Worm (Caenorhabditis elegans) whole organism, L2 larva: ENCODE data around the gene T26C5.5.

ENCODE experiments used
- C34F6.9 ChIP-seq: fragments of 150-350 bp; optimal IDR thresholded peaks from 2 replicates; lab custom pipeline; 2014; ENCODE audit warnings: missing biosample characterization, missing genetic modification characterization
- F13H6.1 ChIP-seq: sonication (generic microtip); optimal IDR thresholded peaks from 2 replicates; lab custom pipeline; 2016; ENCODE audit warnings: missing genetic modification characterization, missing compliant biosample characterization
- R02D3.7 ChIP-seq: fragments of 150-350 bp; optimal IDR thresholded peaks from 2 replicates; lab custom pipeline; 2014; ENCODE audit warnings: missing biosample characterization, missing genetic modification characterization
- ZK546.5 ChIP-seq: sonication (generic microtip); optimal IDR thresholded peaks from 2 replicates; lab custom pipeline; 2017; ENCODE audit warnings: missing biosample characterization, missing genetic modification characterization
- alr-1 ChIP-seq: fragments of 150-350 bp; optimal IDR thresholded peaks from 2 replicates; lab custom pipeline; 2014; ENCODE audit warnings: missing biosample characterization, missing genetic modification characterization
- aly-2 ChIP-seq: fragments of 150-350 bp; optimal IDR thresholded peaks from 2 replicates; lab custom pipeline; 2014; ENCODE audit warnings: missing biosample characterization, missing genetic modification characterization
- blmp-1 ChIP-seq: sonication (generic microtip); optimal IDR thresholded peaks from 2 replicates; lab custom pipeline; 2017; ENCODE audit warnings: missing genetic modification characterization, mild to moderate bottlenecking, missing compliant biosample characterization, antibody characterized with exemption, moderate library complexity; ENCODE audit not compliant: insufficient read depth
- ceh-16 ChIP-seq: fragments of 150-350 bp; optimal IDR thresholded peaks from 2 replicates; lab custom pipeline; 2014; ENCODE audit warnings: missing biosample characterization, missing genetic modification characterization
- ceh-82 ChIP-seq: fragments of 150-350 bp; optimal IDR thresholded peaks from 2 replicates; lab custom pipeline; 2014; ENCODE audit warnings: missing biosample characterization, missing genetic modification characterization
- elt-1 ChIP-seq: fragments of 150-350 bp; optimal IDR thresholded peaks from 2 replicates; lab custom pipeline; 2014; ENCODE audit warnings: missing biosample characterization, missing genetic modification characterization
- fos-1 ChIP-seq: fragments of 150-350 bp; optimal IDR thresholded peaks from 2 replicates; lab custom pipeline; 2014; ENCODE audit warnings: missing biosample characterization, missing genetic modification characterization
- gmeb-1 ChIP-seq: fragments of 150-350 bp; optimal IDR thresholded peaks from 2 replicates; lab custom pipeline; 2014; ENCODE audit warnings: missing biosample characterization, missing genetic modification characterization
- lin-11 ChIP-seq: fragments of 150-350 bp; sonication (generic microtip); optimal IDR thresholded peaks from 2 replicates; lab custom pipeline; 2014; ENCODE audit warnings: missing biosample characterization, missing genetic modification characterization, inconsistent platforms, mixed read lengths
- lin-13 ChIP-seq: fragments of 150-350 bp; optimal IDR thresholded peaks from 2 replicates; lab custom pipeline; 2014; ENCODE audit warnings: missing biosample characterization, missing genetic modification reagents, missing genetic modification characterization
- lsy-2 ChIP-seq, 2 experiments: fragments of 150-350 bp in 1 of 2; sonication (generic microtip) in 1 of 2; optimal IDR thresholded peaks; 2 replicates each; lab custom pipeline; 2014 to 2017; ENCODE audit warnings: missing biosample characterization in 2 of 2, missing genetic modification characterization in 2 of 2
- mab-5 ChIP-seq: fragments of 150-350 bp; optimal IDR thresholded peaks from 2 replicates; lab custom pipeline; 2014; ENCODE audit warnings: missing biosample characterization, missing genetic modification characterization
- mbf-1 ChIP-seq: sonication (generic microtip); optimal IDR thresholded peaks from 2 replicates; lab custom pipeline; 2017; ENCODE audit warnings: missing biosample characterization, missing genetic modification characterization
- mdl-1 ChIP-seq, 2 experiments: fragments of 150-350 bp in 1 of 2; sonication (generic microtip) in 1 of 2; optimal IDR thresholded peaks; 2 replicates each; lab custom pipeline; 2017; ENCODE audit warnings: missing biosample characterization in 2 of 2, missing genetic modification characterization in 2 of 2
- nhr-10 ChIP-seq: sonication (generic microtip); optimal IDR thresholded peaks from 2 replicates; lab custom pipeline; 2017; ENCODE audit warnings: missing biosample characterization, missing genetic modification characterization
- nhr-11 ChIP-seq: fragments of 150-350 bp; optimal IDR thresholded peaks from 2 replicates; lab custom pipeline; 2014; ENCODE audit warnings: missing biosample characterization, missing genetic modification characterization
- nhr-129 ChIP-seq: fragments of 150-350 bp; optimal IDR thresholded peaks from 2 replicates; lab custom pipeline; 2014; ENCODE audit warnings: missing biosample characterization, missing genetic modification characterization
- nhr-23 ChIP-seq: fragments of 150-350 bp; optimal IDR thresholded peaks from 2 replicates; lab custom pipeline; 2014; ENCODE audit warnings: missing biosample characterization, missing genetic modification reagents, missing genetic modification characterization
- nhr-237 ChIP-seq: fragments of 150-350 bp; optimal IDR thresholded peaks from 2 replicates; lab custom pipeline; 2014; ENCODE audit warnings: missing biosample characterization, missing genetic modification characterization
- nhr-25 ChIP-seq: fragments of 150-350 bp; sonication (generic microtip); optimal IDR thresholded peaks from 3 replicates; lab custom pipeline; 2014; ENCODE audit warnings: missing biosample characterization, missing genetic modification characterization
- nhr-77 ChIP-seq: fragments of 150-350 bp; optimal IDR thresholded peaks from 2 replicates; lab custom pipeline; 2014; ENCODE audit warnings: missing biosample characterization, missing genetic modification characterization
- peb-1 ChIP-seq: fragments of 150-350 bp; optimal IDR thresholded peaks from 2 replicates; lab custom pipeline; 2014; ENCODE audit warnings: missing biosample characterization, missing genetic modification characterization
- skn-1 ChIP-seq: sonication (generic microtip); optimal IDR thresholded peaks from 2 replicates; lab custom pipeline; 2017; ENCODE audit warnings: missing biosample characterization, missing genetic modification characterization
- sma-3 ChIP-seq: sonication (generic microtip); optimal IDR thresholded peaks from 2 replicates; lab custom pipeline; 2016; ENCODE audit warnings: missing genetic modification reagents, missing genetic modification characterization, missing compliant biosample characterization
- snpc-4 ChIP-seq: fragments of 150-350 bp; optimal IDR thresholded peaks from 2 replicates; lab custom pipeline; 2014; ENCODE audit warnings: missing biosample characterization, missing genetic modification characterization
- unc-39 ChIP-seq: fragments of 150-350 bp; optimal IDR thresholded peaks from 2 replicates; lab custom pipeline; 2014; ENCODE audit warnings: missing biosample characterization, missing genetic modification characterization
- unc-55 ChIP-seq: fragments of 150-350 bp; sonication (generic microtip); optimal IDR thresholded peaks from 3 replicates; lab custom pipeline; 2014; ENCODE audit warnings: missing biosample characterization, missing genetic modification reagents, missing genetic modification characterization
- zag-1 ChIP-seq: fragments of 150-350 bp; optimal IDR thresholded peaks from 2 replicates; lab custom pipeline; 2014; ENCODE audit warnings: missing biosample characterization, missing genetic modification characterization
- ztf-1 ChIP-seq: fragments of 200-800 bp; sonication (Bioruptor generic); conservative IDR thresholded peaks from 2 replicates; pipeline ENCODE4 v1.3.6; 2022; ENCODE audit warnings: missing genetic modification characterization, missing compliant biosample characterization
- ztf-11 ChIP-seq: sonication (generic microtip); optimal IDR thresholded peaks from 2 replicates; lab custom pipeline; 2017; ENCODE audit warnings: missing biosample characterization, missing genetic modification characterization

The T26C5.5 gene

ce11 chrII:9272942-9273341 lies 26.4 kb upstream of the T26C5.5 start, which contains the start of gene C01G6.4:
C01G6.4 (minus strand) TSS chrII:9273042.
- TF ChIP-seq ztf-1 (GFP tag; lab: Robert Waterston, UW) (no peak), skn-1 (tag; lab: Kevin White, UChicago) (no peak), mbf-1 (tag; lab: Kevin White, UChicago) (no peak), nhr-23 (tag; lab: Kevin White, UChicago) (no peak), ZK546.5 (no peak), peb-1 (no peak), nhr-25 (tag; lab: Kevin White, UChicago) (no peak), elt-1 (no peak)

ce11 chrII:9271285-9271684 lies 24.7 kb upstream of the T26C5.5 start:
- TF ChIP-seq ceh-16 (tag; lab: Kevin White, UChicago) = no peak
- no peak for TF ChIP-seq sma-3 (GFP tag; lab: Kevin White, UChicago)
- no peak for TF ChIP-seq lin-13
- TF ChIP-seq alr-1 (tag; lab: Kevin White, UChicago) = no peak

ce11 chrII:9269588-9269987 lies 23.0 kb upstream of the T26C5.5 start, which contains the start of gene C01G6.3:
C01G6.3 (plus strand) TSS chrII:9269888.
- TF ChIP-seq ztf-11 (no peak), zag-1 (tag; lab: Kevin White, UChicago) (no peak), nhr-11 (no peak), aly-2 (no peak), nhr-77 (tag; lab: Kevin White, UChicago) (no peak)

ce11 chrII:9268983-9269382 lies 22.4 kb upstream of the T26C5.5 start:
- no peak for TF ChIP-seq elt-1
- no peak for TF ChIP-seq lsy-2 (tag; optimal IDR thresholded peaks at IDR 0.05; lab: Kevin White, UChicago)
- no peak for TF ChIP-seq mbf-1 (tag; lab: Kevin White, UChicago)
- no peak for TF ChIP-seq F13H6.1 (tag; lab: Kevin White, UChicago)
- no peak for TF ChIP-seq gmeb-1 (tag; lab: Kevin White, UChicago)
- no peak for TF ChIP-seq mab-5 (tag; lab: Kevin White, UChicago)
- no peak for TF ChIP-seq peb-1
- TF ChIP-seq R02D3.7 = no peak
- no peak for TF ChIP-seq C34F6.9 (tag; lab: Kevin White, UChicago)
- no peak for TF ChIP-seq mdl-1 (tag; optimal IDR thresholded peaks at IDR 0.05; lab: Kevin White, UChicago)
- TF ChIP-seq lin-13 = no peak
- no peak for TF ChIP-seq nhr-237 (tag; lab: Kevin White, UChicago)
- no peak for TF ChIP-seq unc-55 (GFP tag; lab: Kevin White, UChicago)
- TF ChIP-seq ZK546.5 = no peak
- TF ChIP-seq fos-1 (tag; lab: Kevin White, UChicago) = no peak
- TF ChIP-seq nhr-129 (tag; lab: Kevin White, UChicago) = no peak
- no peak for TF ChIP-seq alr-1 (tag; lab: Kevin White, UChicago)

- no peak for TF ChIP-seq elt-1
- no peak for TF ChIP-seq snpc-4 (tag; lab: Kevin White, UChicago)
- TF ChIP-seq lin-13 = no peak
- TF ChIP-seq ZK546.5 = no peak
- TF ChIP-seq mdl-1 (tag; optimal IDR thresholded peaks at IDR 0.05; lab: Kevin White, UChicago) = no peak
- no peak for TF ChIP-seq nhr-10 (tag; lab: Kevin White, UChicago)
- no peak for TF ChIP-seq lin-11 (tag; lab: Kevin White, UChicago)
- TF ChIP-seq alr-1 (tag; lab: Kevin White, UChicago) = no peak
- no peak for TF ChIP-seq skn-1 (tag; lab: Kevin White, UChicago)
- TF ChIP-seq ceh-82 (tag; lab: Kevin White, UChicago) = no peak
- TF ChIP-seq blmp-1 = no peak
- no peak for TF ChIP-seq sma-3 (GFP tag; lab: Kevin White, UChicago)
Measured at ce11 chrII:9266755-9267154, 20.2 kb upstream of the T26C5.5 start, which contains the start of gene C01G6.2. C01G6.2 (plus strand) TSS chrII:9267055.

- TF ChIP-seq unc-39 = no peak
Measured at ce11 chrII:9266252-9266651, 19.7 kb upstream of the T26C5.5 start.
